Worm (Caenorhabditis elegans) whole organism, L1 larva: ENCODE data around the gene F44F4.15.

Source experiments
- Y116A8C.19 ChIP-seq: sonication (generic microtip); optimal IDR thresholded peaks from 2 replicates; lab custom pipeline; 2016; ENCODE audit warnings: missing compliant biosample characterization, missing genetic modification characterization, borderline replicate concordance
- aha-1 ChIP-seq: fragments of 150-350 bp; optimal IDR thresholded peaks from 2 replicates; lab custom pipeline; 2014; ENCODE audit warnings: missing biosample characterization, missing genetic modification characterization
- ama-1 ChIP-seq: fragments of 150-350 bp; optimal IDR thresholded peaks from 2 replicates; lab custom pipeline; 2014
- blmp-1 ChIP-seq: fragments of 150-350 bp; optimal IDR thresholded peaks from 2 replicates; lab custom pipeline; 2014; ENCODE audit warnings: missing biosample characterization, missing genetic modification characterization
- ceh-8 ChIP-seq: fragments of 200-800 bp; sonication (Bioruptor generic); optimal IDR thresholded peaks from 2 replicates; lab custom pipeline; 2018; ENCODE audit warnings: mild to moderate bottlenecking, missing genetic modification characterization, moderate library complexity, missing compliant biosample characterization
- ceh-82 ChIP-seq, 3 experiments: fragments of 150-350 bp in 1 of 3; sonication (generic microtip) in 2 of 3; optimal IDR thresholded peaks; 2 replicates each; lab custom pipeline; 2014 to 2017; ENCODE audit warnings: missing biosample characterization in 3 of 3, missing genetic modification characterization in 3 of 3
- ceh-90 ChIP-seq: sonication (generic microtip); optimal IDR thresholded peaks from 2 replicates; lab custom pipeline; 2016; ENCODE audit warnings: missing genetic modification characterization, missing compliant biosample characterization
- ces-1 ChIP-seq: fragments of 150-350 bp; optimal IDR thresholded peaks from 2 replicates; lab custom pipeline; 2014; ENCODE audit warnings: missing biosample characterization, missing genetic modification reagents, missing genetic modification characterization
- dpl-1 ChIP-seq, 3 experiments: fragments of 150-350 bp in 2 of 3; sonication (generic microtip) in 1 of 3; optimal IDR thresholded peaks; 2 replicates each; lab custom pipeline; 2014 to 2017; ENCODE audit warnings: missing biosample characterization in 3 of 3, missing genetic modification characterization in 3 of 3, missing genetic modification reagents in 3 of 3
- dsc-1 ChIP-seq: sonication (generic microtip); optimal IDR thresholded peaks from 2 replicates; lab custom pipeline; 2016; ENCODE audit warnings: mild to moderate bottlenecking, missing genetic modification characterization, missing compliant biosample characterization
- efl-3 ChIP-seq: fragments of 200-800 bp; sonication (Bioruptor generic); optimal IDR thresholded peaks from 2 replicates; lab custom pipeline; 2018; ENCODE audit warnings: mild to moderate bottlenecking, missing genetic modification characterization, missing compliant biosample characterization
- egl-13 ChIP-seq: sonication (generic microtip); optimal IDR thresholded peaks from 2 replicates; lab custom pipeline; 2016; ENCODE audit warnings: missing genotype, missing genetic modification reagents, missing genetic modification characterization, missing compliant biosample characterization
- egl-27 ChIP-seq, 2 experiments: fragments of 150-350 bp in 1 of 2; sonication (generic microtip); optimal IDR thresholded peaks; 3 replicates each; lab custom pipeline; 2017 to 2018; ENCODE audit warnings: missing biosample characterization in 2 of 2, missing genetic modification characterization in 2 of 2, missing genetic modification reagents in 2 of 2
- elt-2 ChIP-seq: sonication (generic microtip); optimal IDR thresholded peaks from 2 replicates; lab custom pipeline; 2016; ENCODE audit warnings: missing genetic modification characterization, mild to moderate bottlenecking, inconsistent platforms, missing compliant biosample characterization, missing genetic modification reagents
- elt-3 ChIP-seq, 6 experiments: fragments of 150-350 bp in 1 of 6; sonication (generic microtip); optimal IDR thresholded peaks; 2 replicates each; lab custom pipeline; 2017 to 2018; ENCODE audit warnings: missing biosample characterization in 6 of 6, missing genetic modification characterization in 6 of 6, inconsistent platforms in 1 of 6
- ets-5 ChIP-seq: fragments of 200-800 bp; sonication (Bioruptor generic); IDR thresholded peaks from 2 replicates; pipeline ENCODE4 v1.3.6; 2022; ENCODE audit warnings: missing genetic modification characterization, missing compliant biosample characterization
- fkh-10 ChIP-seq: sonication (generic microtip); optimal IDR thresholded peaks from 2 replicates; lab custom pipeline; 2017; ENCODE audit warnings: missing biosample characterization, missing genetic modification reagents, missing genetic modification characterization
- fkh-8 ChIP-seq: sonication (generic microtip); optimal IDR thresholded peaks from 2 replicates; lab custom pipeline; 2016; ENCODE audit warnings: mild to moderate bottlenecking, missing genetic modification characterization, missing compliant biosample characterization
- grh-1 ChIP-seq: fragments of 200-800 bp; sonication (Bioruptor generic); IDR thresholded peaks from 2 replicates; pipeline ENCODE4 v1.3.6; 2022; ENCODE audit warnings: missing genetic modification reagents, missing genetic modification characterization, missing compliant biosample characterization
- hlh-4 ChIP-seq: sonication (generic microtip); optimal IDR thresholded peaks from 2 replicates; lab custom pipeline; 2016; ENCODE audit warnings: mild to moderate bottlenecking, missing genetic modification characterization, missing compliant biosample characterization
- isw-1 ChIP-seq: fragments of 200-800 bp; sonication (Bioruptor generic); IDR thresholded peaks from 2 replicates; pipeline ENCODE4 v1.3.6; 2022; ENCODE audit warnings: missing genetic modification characterization, missing compliant biosample characterization
- jun-1 ChIP-seq: fragments of 150-350 bp; optimal IDR thresholded peaks from 2 replicates; lab custom pipeline; 2014; ENCODE audit warnings: missing biosample characterization, missing genetic modification reagents, missing genetic modification characterization
- lin-13 ChIP-seq: fragments of 150-350 bp; optimal IDR thresholded peaks from 2 replicates; lab custom pipeline; 2014; ENCODE audit warnings: missing biosample characterization, missing genetic modification reagents, missing genetic modification characterization
- lin-14 ChIP-seq: fragments of 200-800 bp; sonication (Bioruptor generic); optimal IDR thresholded peaks from 2 replicates; lab custom pipeline; 2018; ENCODE audit warnings: mild to moderate bottlenecking, missing genetic modification characterization, moderate library complexity, missing compliant biosample characterization
- lin-39 ChIP-seq: fragments of 150-350 bp; optimal IDR thresholded peaks from 2 replicates; lab custom pipeline; 2014; ENCODE audit warnings: missing biosample characterization, missing genetic modification reagents, missing genetic modification characterization
- mab-9 ChIP-seq: fragments of 200-800 bp; sonication (Bioruptor generic); IDR thresholded peaks from 2 replicates; pipeline ENCODE4 v1.3.6; 2022; ENCODE audit warnings: missing genetic modification reagents, missing genetic modification characterization, missing compliant biosample characterization
- mdl-1 ChIP-seq, 2 experiments: fragments of 150-350 bp; optimal IDR thresholded peaks; 2 replicates each; lab custom pipeline; 2014 to 2017; ENCODE audit warnings: missing biosample characterization in 2 of 2, missing genetic modification characterization in 2 of 2, inconsistent platforms in 1 of 2
- mef-2 ChIP-seq: fragments of 150-350 bp; optimal IDR thresholded peaks from 2 replicates; lab custom pipeline; 2014; ENCODE audit warnings: missing biosample characterization, missing genetic modification characterization
- mep-1 ChIP-seq: fragments of 150-350 bp; optimal IDR thresholded peaks from 2 replicates; lab custom pipeline; 2014; ENCODE audit warnings: missing biosample characterization, missing genetic modification characterization
- nhr-11 ChIP-seq: fragments of 150-350 bp; optimal IDR thresholded peaks from 2 replicates; lab custom pipeline; 2014; ENCODE audit warnings: missing biosample characterization, missing genetic modification characterization
- nhr-12 ChIP-seq: sonication (generic microtip); optimal IDR thresholded peaks from 2 replicates; lab custom pipeline; 2017; ENCODE audit warnings: missing biosample characterization, missing genetic modification characterization
- nhr-19 ChIP-seq: fragments of 200-800 bp; sonication (Bioruptor generic); conservative IDR thresholded peaks from 2 replicates; pipeline ENCODE4 v1.3.6; 2022; ENCODE audit warnings: missing genetic modification characterization, missing compliant biosample characterization
- nhr-71 ChIP-seq: sonication (generic microtip); optimal IDR thresholded peaks from 2 replicates; lab custom pipeline; 2016; ENCODE audit warnings: mild to moderate bottlenecking, missing genetic modification characterization, moderate library complexity, missing compliant biosample characterization
- nhr-77 ChIP-seq: fragments of 150-350 bp; optimal IDR thresholded peaks from 2 replicates; lab custom pipeline; 2014; ENCODE audit warnings: missing biosample characterization, missing genetic modification characterization
- nhr-84 ChIP-seq: sonication (generic microtip); optimal IDR thresholded peaks from 2 replicates; lab custom pipeline; 2017; ENCODE audit warnings: missing biosample characterization, missing genetic modification characterization
- nhr-85 ChIP-seq: sonication (generic microtip); peaks from one replicate; lab custom pipeline; 2016; ENCODE audit warnings: missing genetic modification characterization, inconsistent platforms, missing compliant biosample characterization
- pax-3 ChIP-seq: fragments of 200-800 bp; sonication (Bioruptor generic); optimal IDR thresholded peaks from 2 replicates; lab custom pipeline; 2018; ENCODE audit warnings: mild to moderate bottlenecking, missing genetic modification characterization, moderate library complexity, missing compliant biosample characterization
- rnt-1 ChIP-seq: sonication (generic microtip); optimal IDR thresholded peaks from 2 replicates; lab custom pipeline; 2016; ENCODE audit warnings: mild to moderate bottlenecking, missing genetic modification characterization, moderate library complexity, missing compliant biosample characterization
- skn-1 ChIP-seq: fragments of 150-350 bp; optimal IDR thresholded peaks from 2 replicates; lab custom pipeline; 2014; ENCODE audit warnings: missing biosample characterization, missing genetic modification characterization
- sox-4 ChIP-seq: sonication (generic microtip); optimal IDR thresholded peaks from 2 replicates; lab custom pipeline; 2016; ENCODE audit warnings: missing genetic modification characterization, missing compliant biosample characterization
- sptf-1 ChIP-seq: fragments of 150-350 bp; optimal IDR thresholded peaks from 2 replicates; lab custom pipeline; 2014; ENCODE audit warnings: missing biosample characterization, missing genetic modification characterization
- sup-37 ChIP-seq: fragments of 200-800 bp; sonication (Bioruptor generic); optimal IDR thresholded peaks from 2 replicates; lab custom pipeline; 2018; ENCODE audit warnings: mild to moderate bottlenecking, missing genetic modification characterization, missing compliant biosample characterization
- swsn-7 ChIP-seq: sonication (generic microtip); optimal IDR thresholded peaks from 2 replicates; lab custom pipeline; 2016; ENCODE audit warnings: missing genetic modification characterization, missing compliant biosample characterization
- tlp-1 ChIP-seq: fragments of 150-350 bp; optimal IDR thresholded peaks from 2 replicates; lab custom pipeline; 2014; ENCODE audit warnings: missing biosample characterization, missing genetic modification characterization
- unc-130 ChIP-seq: fragments of 150-350 bp; optimal IDR thresholded peaks from 2 replicates; lab custom pipeline; 2017; ENCODE audit warnings: missing biosample characterization, missing genetic modification characterization, inconsistent platforms
- unc-30 ChIP-seq: sonication (generic microtip); optimal IDR thresholded peaks from 2 replicates; lab custom pipeline; 2017; ENCODE audit warnings: missing biosample characterization, missing genetic modification characterization
- unc-86 ChIP-seq: sonication (generic microtip); optimal IDR thresholded peaks from 2 replicates; lab custom pipeline; 2016; ENCODE audit warnings: missing genetic modification characterization, missing compliant biosample characterization
- vab-15 ChIP-seq: sonication (generic microtip); optimal IDR thresholded peaks from 2 replicates; lab custom pipeline; 2017; ENCODE audit warnings: missing genotype, mild to moderate bottlenecking, missing genetic modification characterization, missing compliant biosample characterization
- xbp-1 ChIP-seq: sonication (generic microtip); optimal IDR thresholded peaks from 2 replicates; lab custom pipeline; 2016; ENCODE audit warnings: missing genetic modification characterization, missing compliant biosample characterization
- zip-4 ChIP-seq: fragments of 200-800 bp; sonication (Bioruptor generic); optimal IDR thresholded peaks from 2 replicates; lab custom pipeline; 2018; ENCODE audit warnings: mild to moderate bottlenecking, missing genetic modification characterization, moderate library complexity, missing compliant biosample characterization
- ztf-11 ChIP-seq, 2 experiments: sonication (generic microtip); optimal IDR thresholded peaks; 2 replicates each; lab custom pipeline; 2016 to 2017; ENCODE audit warnings: missing genetic modification characterization in 2 of 2, missing biosample characterization in 1 of 2, missing compliant biosample characterization in 1 of 2
- ztf-4 ChIP-seq: fragments of 150-350 bp; optimal IDR thresholded peaks from 2 replicates; lab custom pipeline; 2014; ENCODE audit warnings: missing biosample characterization, missing genetic modification characterization

F44F4.15 gene

ce11 chrII:10925804-10926570 lies 11.5 kb downstream of the F44F4.15 start, which contains the start of gene metr-1 (continued):
- TF ChIP-seq ces-1 (no peak), aha-1 (tag; lab: Kevin White, UChicago) (no peak), nhr-84 (no peak), nhr-11 (no peak), nhr-12 (tag; lab: Kevin White, UChicago) (no peak), mef-2 (tag; lab: Kevin White, UChicago) (no peak), ztf-11 (tag; optimal IDR thresholded peaks at IDR 0.05; lab: Kevin White, UChicago) (peak in 1 of 2 experiments; percentile 61), sptf-1 (tag; lab: Kevin White, UChicago) (no peak), efl-3 (no peak), hlh-4 (tag; lab: Kevin White, UChicago) (no peak), ceh-90 (tag; lab: Kevin White, UChicago) (no peak), ama-1 (lab: Kevin White, UChicago) (no peak), ceh-82 (tag; optimal IDR thresholded peaks at IDR 0.05; lab: Kevin White, UChicago) (no peak), nhr-77 (tag; lab: Kevin White, UChicago) (no peak), nhr-85 (tag; lab: Kevin White, UChicago) (peak; percentile 61), unc-130 (tag; lab: Kevin White, UChicago) (no peak), swsn-7 (tag; lab: Kevin White, UChicago) (no peak), vab-15 (tag; lab: Kevin White, UChicago) (no peak), mdl-1 (tag; optimal IDR thresholded peaks at IDR 0.05; lab: Kevin White, UChicago) (no peak), blmp-1 (tag; lab: Kevin White, UChicago) (peak; percentile 31), lin-39 (tag; lab: Kevin White, UChicago) (no peak), mab-9 (no peak), fkh-8 (peak; percentile 9), unc-30 (tag; lab: Kevin White, UChicago) (no peak), Y116A8C.19 (no peak), rnt-1 (tag; lab: Kevin White, UChicago) (peak; percentile 37), ztf-4 (tag; lab: Kevin White, UChicago) (no peak), nhr-71 (tag; lab: Kevin White, UChicago) (peak; percentile 44), isw-1 (GFP tag; lab: Robert Waterston, UW) (no peak), tlp-1 (tag; lab: Kevin White, UChicago) (no peak), jun-1 (tag; lab: Kevin White, UChicago) (no peak), unc-86 (no peak), nhr-19 (GFP tag; lab: Robert Waterston, UW) (peak; percentile 33; the same call in 1 of the 2 replicates), grh-1 (GFP tag; lab: Robert Waterston, UW) (no peak), ets-5 (GFP tag; lab: Robert Waterston, UW) (no peak), dsc-1 (no peak), mep-1 (tag; lab: Kevin White, UChicago) (no peak), elt-3 (tag; optimal IDR thresholded peaks at IDR 0.05; lab: Kevin White, UChicago) (peak in 1 of 6 experiments; percentile 4), skn-1 (tag; lab: Kevin White, UChicago) (no peak), ceh-8 (no peak), fkh-10 (GFP tag; lab: Kevin White, UChicago) (no peak), egl-13 (tag; lab: Kevin White, UChicago) (peak; percentile 71), xbp-1 (tag; lab: Kevin White, UChicago) (no peak), elt-2 (tag; lab: Kevin White, UChicago) (peak; percentile 9), lin-14 (GFP tag; lab: Kevin White, UChicago) (peak; percentile 18), dpl-1 (GFP tag; optimal IDR thresholded peaks at IDR 0.05; lab: Kevin White, UChicago) (peak; percentile 66 to 82 (median 69)), egl-27 (tag; optimal IDR thresholded peaks at IDR 0.05; lab: Kevin White, UChicago) (no peak), zip-4 (GFP tag; lab: Kevin White, UChicago) (no peak), pax-3 (tag; lab: Kevin White, UChicago) (no peak), sox-4 (tag; lab: Kevin White, UChicago) (no peak), lin-13 (no peak), sup-37 (GFP tag; lab: Kevin White, UChicago) (no peak)
